Worm (Caenorhabditis elegans) whole organism, midembryonic: ENCODE measurements around the gene Y73C8B.2.

ENCODE experiments used
- T22C8.4 ChIP-seq: fragments of 200-800 bp; sonication (Bioruptor generic); IDR thresholded peaks from 2 replicates; pipeline ENCODE4 v1.3.6; 2022; ENCODE audit warnings: missing genetic modification characterization, missing compliant biosample characterization
- cog-1 ChIP-seq: sonication (generic microtip); optimal IDR thresholded peaks from 2 replicates; lab custom pipeline; 2016; ENCODE audit warnings: missing genetic modification characterization, missing compliant biosample characterization
- flt-1 ChIP-seq: fragments of 200-800 bp; sonication (Bioruptor generic); IDR thresholded peaks from 2 replicates; pipeline ENCODE4 v1.3.6; 2022; ENCODE audit warnings: missing genetic modification characterization, missing compliant biosample characterization
- klf-2 ChIP-seq: fragments of 200-800 bp; sonication (Bioruptor generic); conservative IDR thresholded peaks from 2 replicates; pipeline ENCODE4 v1.3.6; 2022; ENCODE audit warnings: missing genetic modification reagents, missing genetic modification characterization, missing compliant biosample characterization
- med-1 ChIP-seq: sonication (generic microtip); optimal IDR thresholded peaks from 2 replicates; lab custom pipeline; 2017; ENCODE audit warnings: missing genetic modification characterization, mild to moderate bottlenecking, missing compliant biosample characterization, antibody characterized with exemption, missing genetic modification reagents; ENCODE audit not compliant: insufficient read depth
- ref-1 ChIP-seq: fragments of 200-800 bp; sonication (Bioruptor generic); conservative IDR thresholded peaks from 2 replicates; pipeline ENCODE4 v1.3.6; 2022; ENCODE audit warnings: missing genetic modification reagents, missing genetic modification characterization, missing compliant biosample characterization
- tab-1 ChIP-seq: fragments of 200-800 bp; sonication (Bioruptor generic); IDR thresholded peaks from 2 replicates; pipeline ENCODE4 v1.3.6; 2022; ENCODE audit warnings: missing genetic modification characterization, missing compliant biosample characterization
- ztf-23 ChIP-seq: fragments of 200-800 bp; sonication (Bioruptor generic); IDR thresholded peaks from 2 replicates; pipeline ENCODE4 v1.3.6; 2022; ENCODE audit warnings: missing genetic modification reagents, missing genetic modification characterization, missing compliant biosample characterization
- ztf-29 ChIP-seq: fragments of 200-800 bp; sonication (Bioruptor generic); IDR thresholded peaks from 2 replicates; pipeline ENCODE4 v1.3.6; 2022; ENCODE audit warnings: missing genetic modification reagents, missing genetic modification characterization, missing compliant biosample characterization

The Y73C8B.2 gene

DNA sequence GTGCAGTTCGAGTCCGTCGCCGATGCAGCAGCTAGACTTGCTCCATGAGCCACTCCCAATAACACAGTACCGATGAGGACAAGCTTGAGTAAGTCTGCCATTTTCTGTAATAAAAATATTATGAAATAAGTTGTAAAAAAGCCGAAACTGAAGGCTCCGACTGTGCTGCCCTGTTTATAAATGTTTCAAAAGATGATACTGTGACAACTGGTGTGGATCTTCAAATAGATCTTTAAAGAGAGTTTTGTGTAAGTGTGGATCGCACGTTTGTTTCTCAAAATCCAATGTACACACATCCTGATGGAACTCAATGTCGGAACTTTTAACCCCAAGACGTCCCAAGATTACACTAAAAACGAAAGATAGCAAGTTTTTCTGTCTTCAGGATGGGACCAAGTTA, 26.2 kb downstream of the Y73C8B.2 start, which contains the start of gene C36C5.15:
Gene C36C5.15 (minus strand): TSS at position 101 of the 400 bp plus-strand sequence.
- no peak for TF ChIP-seq ref-1 (GFP tag; lab: Robert Waterston, UW)
- TF ChIP-seq T22C8.4 (GFP tag; lab: Robert Waterston, UW), result no peak
- no peak for TF ChIP-seq klf-2 (GFP tag; lab: Robert Waterston, UW)
- no peak for TF ChIP-seq tab-1
- no peak for TF ChIP-seq ztf-23
- TF ChIP-seq med-1 (GFP tag; lab: Kevin White, UChicago), result no peak
- no peak for TF ChIP-seq cog-1 (tag; lab: Kevin White, UChicago)
- TF ChIP-seq flt-1 (GFP tag; lab: Robert Waterston, UW), result no peak
- no peak for TF ChIP-seq ztf-29 (GFP tag; lab: Robert Waterston, UW)

- no peak for TF ChIP-seq ref-1 (GFP tag; lab: Robert Waterston, UW)
- TF ChIP-seq ztf-23, result no peak
- TF ChIP-seq tab-1, result no peak
- no peak for TF ChIP-seq ztf-29 (GFP tag; lab: Robert Waterston, UW)
- TF ChIP-seq klf-2 (GFP tag; lab: Robert Waterston, UW), result no peak
- TF ChIP-seq cog-1 (tag; lab: Kevin White, UChicago), result no peak
- TF ChIP-seq med-1 (GFP tag; lab: Kevin White, UChicago), result no peak
- no peak for TF ChIP-seq flt-1 (GFP tag; lab: Robert Waterston, UW)
- no peak for TF ChIP-seq T22C8.4 (GFP tag; lab: Robert Waterston, UW)
These were observed 28.5 kb downstream of the Y73C8B.2 start, which contains the start of gene C36C5.4 for ce11 chrV:3166260-3166659. C36C5.4 (plus strand) TSS chrV:3166560.

ce11 chrV:3165438-3165837, 29.4 kb downstream of the Y73C8B.2 start, which contains the start of gene C36C5.14:
C36C5.14 (minus strand) TSS chrV:3165538.
- TF ChIP-seq ztf-29 (GFP tag; lab: Robert Waterston, UW) (no peak), ztf-23 (no peak), klf-2 (GFP tag; lab: Robert Waterston, UW) (no peak), T22C8.4 (GFP tag; lab: Robert Waterston, UW) (no peak), cog-1 (tag; lab: Kevin White, UChicago) (no peak), tab-1 (no peak), flt-1 (GFP tag; lab: Robert Waterston, UW) (no peak), ref-1 (GFP tag; lab: Robert Waterston, UW) (no peak), med-1 (GFP tag; lab: Kevin White, UChicago) (no peak)

DNA sequence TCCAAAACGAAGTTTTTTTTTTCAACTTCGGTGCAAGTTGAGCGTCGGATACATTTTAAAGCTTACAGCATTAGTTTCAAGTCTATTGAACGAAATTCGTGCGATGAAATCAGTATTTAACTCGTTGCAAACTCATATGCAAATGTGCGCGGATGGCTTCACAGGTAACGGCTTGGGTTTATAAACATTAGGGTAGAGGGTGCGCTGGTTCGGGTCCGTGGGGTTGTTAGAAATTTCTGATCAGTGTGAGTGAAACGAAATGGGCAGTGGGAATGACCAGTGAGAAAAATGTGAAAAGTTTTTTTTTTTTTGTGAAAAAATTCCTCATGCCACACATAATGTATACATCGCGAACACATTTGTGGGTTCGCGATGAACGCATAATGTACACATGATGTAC, 31.7 kb downstream of the Y73C8B.2 start:
- TF ChIP-seq ztf-23 (no peak), tab-1 (no peak), flt-1 (GFP tag; lab: Robert Waterston, UW) (no peak), cog-1 (tag; lab: Kevin White, UChicago) (no peak), ztf-29 (GFP tag; lab: Robert Waterston, UW) (no peak), med-1 (GFP tag; lab: Kevin White, UChicago) (no peak), T22C8.4 (GFP tag; lab: Robert Waterston, UW) (no peak)

- TF ChIP-seq med-1 (GFP tag; lab: Kevin White, UChicago) (no peak), T22C8.4 (GFP tag; lab: Robert Waterston, UW) (no peak), ztf-29 (GFP tag; lab: Robert Waterston, UW) (no peak), ref-1 (GFP tag; lab: Robert Waterston, UW) (no peak), tab-1 (no peak), klf-2 (GFP tag; lab: Robert Waterston, UW) (no peak), ztf-23 (no peak), flt-1 (GFP tag; lab: Robert Waterston, UW) (no peak), cog-1 (tag; lab: Kevin White, UChicago) (no peak)
These were observed 32.5 kb downstream of the Y73C8B.2 start for ce11 chrV:3162299-3162698.

DNA sequence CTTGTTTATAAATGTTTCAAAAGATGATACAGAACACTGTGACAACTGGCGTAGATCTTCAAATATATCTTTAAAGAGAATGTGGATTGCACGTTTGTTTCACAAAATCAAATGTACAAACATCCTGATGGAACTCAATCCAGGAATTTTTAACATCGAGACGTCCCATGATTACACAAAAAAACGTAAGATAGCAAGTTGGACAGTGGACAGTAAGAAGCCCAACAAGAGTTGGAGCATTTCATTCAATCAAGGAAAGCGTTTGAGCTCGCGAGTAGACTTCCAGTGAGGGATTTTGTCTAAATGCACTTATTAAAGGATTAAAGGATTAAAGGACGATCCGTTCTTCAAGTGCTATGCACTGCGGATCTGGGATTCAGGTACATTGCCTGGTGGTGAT, 35.5 kb downstream of the Y73C8B.2 start, which contains the start of gene C36C5.12:
Gene C36C5.12 (minus strand): TSS at position 101 of the 400 bp plus-strand sequence.
- TF ChIP-seq ref-1 (GFP tag; lab: Robert Waterston, UW), result no peak
- TF ChIP-seq flt-1 (GFP tag; lab: Robert Waterston, UW), result no peak
- TF ChIP-seq ztf-29 (GFP tag; lab: Robert Waterston, UW), result no peak
- TF ChIP-seq tab-1, result no peak
- TF ChIP-seq T22C8.4 (GFP tag; lab: Robert Waterston, UW), result no peak
- TF ChIP-seq med-1 (GFP tag; lab: Kevin White, UChicago), result no peak
- TF ChIP-seq ztf-23, result no peak
- no peak for TF ChIP-seq klf-2 (GFP tag; lab: Robert Waterston, UW)
- no peak for TF ChIP-seq cog-1 (tag; lab: Kevin White, UChicago)

ce11 chrV:3158379-3158778, 36.4 kb downstream of the Y73C8B.2 start:
- no peak for TF ChIP-seq ztf-23
- TF ChIP-seq med-1 (GFP tag; lab: Kevin White, UChicago), result no peak
- TF ChIP-seq flt-1 (GFP tag; lab: Robert Waterston, UW), result no peak
- no peak for TF ChIP-seq klf-2 (GFP tag; lab: Robert Waterston, UW)
- no peak for TF ChIP-seq ref-1 (GFP tag; lab: Robert Waterston, UW)
- TF ChIP-seq cog-1 (tag; lab: Kevin White, UChicago), result no peak
- TF ChIP-seq ztf-29 (GFP tag; lab: Robert Waterston, UW), result no peak
- no peak for TF ChIP-seq T22C8.4 (GFP tag; lab: Robert Waterston, UW)
- TF ChIP-seq tab-1, result no peak

DNA sequence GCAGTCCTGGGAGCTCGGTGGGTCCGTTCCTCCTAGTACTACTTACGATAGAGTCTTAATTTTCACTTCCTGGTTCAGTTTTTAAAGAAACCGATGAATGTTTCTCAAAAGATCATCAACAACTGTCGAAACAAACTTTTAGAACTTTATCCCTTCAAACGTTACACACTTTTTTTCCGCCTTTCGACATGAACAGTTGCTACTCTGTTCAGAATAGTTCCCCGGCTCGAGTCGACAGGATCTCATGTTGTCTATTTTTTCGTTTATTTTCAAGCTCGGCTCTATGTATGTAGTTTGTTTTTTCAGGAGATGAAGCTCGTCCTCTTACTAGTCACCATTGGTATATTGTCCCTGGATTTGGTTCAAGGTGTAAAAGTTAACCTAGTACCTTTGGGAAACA, 38.0 kb downstream of the Y73C8B.2 start, which contains the start of gene exh-1:
Gene exh-1 (plus strand): TSS at position 301 of the 400 bp plus-strand sequence.
- TF ChIP-seq T22C8.4 (GFP tag; lab: Robert Waterston, UW) (no peak), flt-1 (GFP tag; lab: Robert Waterston, UW) (no peak), cog-1 (tag; lab: Kevin White, UChicago) (no peak), med-1 (GFP tag; lab: Kevin White, UChicago) (no peak), ref-1 (GFP tag; lab: Robert Waterston, UW) (no peak), ztf-29 (GFP tag; lab: Robert Waterston, UW) (no peak), ztf-23 (no peak), tab-1 (no peak), klf-2 (GFP tag; lab: Robert Waterston, UW) (no peak)

DNA sequence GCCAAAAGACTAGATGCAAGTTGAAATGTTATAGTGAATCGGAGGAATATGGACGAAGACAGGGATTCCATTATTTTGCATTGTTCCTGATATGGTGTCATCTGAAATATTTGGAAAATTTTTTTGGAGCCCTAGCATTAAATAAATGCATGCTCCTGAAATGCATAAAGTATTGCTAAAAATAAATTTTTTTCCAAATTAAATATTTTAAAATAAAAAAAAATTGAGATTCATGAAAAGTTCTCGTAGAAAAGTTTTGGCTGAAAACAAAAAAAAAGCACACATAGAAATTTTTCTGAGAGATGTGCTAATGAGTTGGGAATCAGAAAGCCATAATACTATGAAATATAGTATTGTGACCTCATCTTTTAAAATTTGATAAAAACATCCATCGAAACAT, 39.7 kb downstream of the Y73C8B.2 start, which contains the start of gene srab-7:
Gene srab-7 (minus strand): TSS at position 101 of the 400 bp plus-strand sequence.
- TF ChIP-seq ztf-29 (GFP tag; lab: Robert Waterston, UW), result no peak
- no peak for TF ChIP-seq ztf-23
- no peak for TF ChIP-seq tab-1
- no peak for TF ChIP-seq klf-2 (GFP tag; lab: Robert Waterston, UW)
- TF ChIP-seq cog-1 (tag; lab: Kevin White, UChicago), result no peak
- TF ChIP-seq ref-1 (GFP tag; lab: Robert Waterston, UW), result no peak
- TF ChIP-seq flt-1 (GFP tag; lab: Robert Waterston, UW), result no peak
- TF ChIP-seq T22C8.4 (GFP tag; lab: Robert Waterston, UW), result no peak
- no peak for TF ChIP-seq med-1 (GFP tag; lab: Kevin White, UChicago)
